Fruit fly (Drosophila melanogaster): ENCODE measurements around the gene grp.

The grp gene

dm6 chr2L:16656692-16657109, 23.2 kb upstream of the grp start (continued):
- TF ChIP-seq CG1024 (GFP tag; IDR thresholded peaks at IDR 0.05) = 0 out of 2 replicates have a peak, but pooled peaks have one; percentile 10
- TF ChIP-seq sim (GFP tag; IDR thresholded peaks at IDR 0.05) = no peak
- no peak for TF ChIP-seq unpg (GFP tag; optimal IDR thresholded peaks at IDR 0.05)
- TF ChIP-seq eve (GFP tag; optimal IDR thresholded peaks at IDR 0.05) = no peak
- no peak for TF ChIP-seq tll (GFP tag; optimal IDR thresholded peaks at IDR 0.05)
- peak; percentile 10 for TF ChIP-seq slp2 (GFP tag; optimal IDR thresholded peaks at IDR 0.05)
- no peak for TF ChIP-seq Nf-YC (tag; optimal IDR thresholded peaks at IDR 0.05)
- peak; percentile 37; the same call in 1 of the 2 replicates for TF ChIP-seq ap (GFP tag; IDR thresholded peaks at IDR 0.05)
- no peak for TF ChIP-seq pan (optimal IDR thresholded peaks at IDR 0.05)
- TF ChIP-seq pan (GFP tag; optimal IDR thresholded peaks at IDR 0.05 in 1 of 2, IDR thresholded peaks at IDR 0.05 in 1 of 2) = peak in 1 of 2 experiments; percentile 83
- peak; percentile 35 for TF ChIP-seq Spps (tag; optimal IDR thresholded peaks at IDR 0.05)
- peak; percentile 61 for TF ChIP-seq Fer3 (tag; optimal IDR thresholded peaks at IDR 0.05)
- no peak for TF ChIP-seq CG3163 (GFP tag; optimal IDR thresholded peaks at IDR 0.05)
- TF ChIP-seq bab2 (GFP tag; optimal IDR thresholded peaks at IDR 0.05) = peak; percentile 39
- no peak for TF ChIP-seq pnt (GFP tag; optimal IDR thresholded peaks at IDR 0.05)
- TF ChIP-seq ewg (GFP tag; optimal IDR thresholded peaks at IDR 0.05) = peak; percentile 46
- no peak for TF ChIP-seq Hand (GFP tag; optimal IDR thresholded peaks at IDR 0.05)
- TF ChIP-seq emc (GFP tag; optimal IDR thresholded peaks at IDR 0.05) = no peak
- TF ChIP-seq sisA (GFP tag; IDR thresholded peaks at IDR 0.05) = peak; percentile 81
- peak; percentile 56; the same call in 2 of the 3 replicates for TF ChIP-seq CG11093 (GFP tag; IDR thresholded peaks at IDR 0.05)
- no peak for TF ChIP-seq pum (GFP tag; optimal IDR thresholded peaks at IDR 0.05)
- TF ChIP-seq CG7786 (GFP tag; optimal IDR thresholded peaks at IDR 0.05) = peak; percentile 34
- TF ChIP-seq dan (GFP tag; IDR thresholded peaks at IDR 0.05) = no peak
- peak; percentile 30 for TF ChIP-seq CG3838 (GFP tag; optimal IDR thresholded peaks at IDR 0.05)
- TF ChIP-seq E2f2 (GFP tag; IDR thresholded peaks at IDR 0.05) = peak; percentile 95
- peak; percentile 18 for TF ChIP-seq az2 (GFP tag; optimal IDR thresholded peaks at IDR 0.05)
- TF ChIP-seq yki (optimal IDR thresholded peaks at IDR 0.05) = no peak
- no peak for TF ChIP-seq HLHmδ (GFP tag; optimal IDR thresholded peaks at IDR 0.05)
- TF ChIP-seq CG3726 (GFP tag; IDR thresholded peaks at IDR 0.05) = peak; percentile 58; the same call in 1 of the 3 replicates
- 0 out of 2 replicates have a peak, but pooled peaks have one; percentile 29 for TF ChIP-seq seq (GFP tag; IDR thresholded peaks at IDR 0.05)
- TF ChIP-seq CG8478 (optimal IDR thresholded peaks at IDR 0.05) = no peak
- no peak for TF ChIP-seq fru (optimal IDR thresholded peaks at IDR 0.05)
- no peak for TF ChIP-seq eyg (GFP tag; optimal IDR thresholded peaks at IDR 0.05)
- TF ChIP-seq Mad (GFP tag; optimal IDR thresholded peaks at IDR 0.05) = peak; percentile 14
- TF ChIP-seq B-H2 (GFP tag; optimal IDR thresholded peaks at IDR 0.05) = no peak
- no peak for TF ChIP-seq CG10543 (GFP tag; optimal IDR thresholded peaks at IDR 0.05)
- TF ChIP-seq Bdp1 (GFP tag; optimal IDR thresholded peaks at IDR 0.05) = peak; percentile 2
- no peak for TF ChIP-seq CG11504 (tag; optimal IDR thresholded peaks at IDR 0.05)
- TF ChIP-seq CG6654 (GFP tag; optimal IDR thresholded peaks at IDR 0.05) = no peak
- peak; percentile 66 for TF ChIP-seq CG13424 (tag; optimal IDR thresholded peaks at IDR 0.05)
- TF ChIP-seq dpn (GFP tag; optimal IDR thresholded peaks at IDR 0.05) = peak; percentile 32 to 55
- no peak for TF ChIP-seq CG14860 (GFP tag; IDR thresholded peaks at IDR 0.05; ENCODE audit: partially characterized antibody)
- no peak for TF ChIP-seq Jarid2 (GFP tag; optimal IDR thresholded peaks at IDR 0.05)
- peak; percentile 86 for TF ChIP-seq CoRest (tag; optimal IDR thresholded peaks at IDR 0.05)
- TF ChIP-seq CG1529 (GFP tag; optimal IDR thresholded peaks at IDR 0.05) = no peak
- no peak for TF ChIP-seq disco-r (GFP tag; optimal IDR thresholded peaks at IDR 0.05)
- TF ChIP-seq CG10431 (GFP tag; optimal IDR thresholded peaks at IDR 0.05) = no peak
- no peak for TF ChIP-seq CG4360 (GFP tag; IDR thresholded peaks at IDR 0.05)
- TF ChIP-seq gsb (GFP tag; IDR thresholded peaks at IDR 0.05) = no peak
- TF ChIP-seq CG7556 (GFP tag; optimal IDR thresholded peaks at IDR 0.05) = peak; percentile 51
- TF ChIP-seq CG11247 (GFP tag; IDR thresholded peaks at IDR 0.05) = peak; percentile 62
- TF ChIP-seq gcm2 (GFP tag; optimal IDR thresholded peaks at IDR 0.05) = no peak
- TF ChIP-seq Myb (GFP tag; optimal IDR thresholded peaks at IDR 0.05) = peak; percentile 76
